Worm (Caenorhabditis elegans) whole organism, dauer: ENCODE results near the gene snr-5.

Experiments used
- unc-62 ChIP-seq: sonication (generic microtip); optimal IDR thresholded peaks from 2 replicates; lab custom pipeline; 2017; ENCODE audit warnings: missing biosample characterization, missing genetic modification reagents, missing genetic modification characterization

Gene snr-5

DNA sequence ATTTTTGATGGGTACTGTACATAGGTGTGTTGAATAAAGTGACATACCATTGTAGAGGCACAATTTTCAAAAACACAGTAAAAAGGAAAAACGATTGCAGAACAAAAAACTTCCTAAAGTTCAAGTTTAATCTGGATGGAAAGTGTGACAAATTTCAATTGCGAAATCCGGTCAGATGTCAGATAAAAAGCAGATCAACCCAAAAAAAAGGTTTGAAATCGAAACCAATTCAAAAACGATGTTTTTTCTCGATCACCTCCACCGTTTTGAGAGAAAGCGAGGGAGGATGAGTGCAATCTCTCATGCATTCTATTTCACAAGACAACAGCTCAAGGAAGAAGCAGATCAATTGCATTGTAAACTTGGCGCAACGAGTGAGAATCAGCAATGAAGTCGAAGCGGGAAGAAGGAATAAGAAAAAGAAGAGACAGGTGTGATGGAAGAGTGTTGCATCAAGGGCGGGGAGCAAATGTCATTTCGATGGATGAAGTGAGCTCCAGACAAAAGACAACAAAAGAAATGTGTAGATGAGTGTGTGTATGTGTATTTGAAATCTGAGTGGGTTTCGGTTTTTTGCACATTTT is 18.4 kb downstream of the snr-5 start:
- no peak for TF ChIP-seq unc-62 (GFP tag; lab: Kevin White, UChicago)

DNA sequence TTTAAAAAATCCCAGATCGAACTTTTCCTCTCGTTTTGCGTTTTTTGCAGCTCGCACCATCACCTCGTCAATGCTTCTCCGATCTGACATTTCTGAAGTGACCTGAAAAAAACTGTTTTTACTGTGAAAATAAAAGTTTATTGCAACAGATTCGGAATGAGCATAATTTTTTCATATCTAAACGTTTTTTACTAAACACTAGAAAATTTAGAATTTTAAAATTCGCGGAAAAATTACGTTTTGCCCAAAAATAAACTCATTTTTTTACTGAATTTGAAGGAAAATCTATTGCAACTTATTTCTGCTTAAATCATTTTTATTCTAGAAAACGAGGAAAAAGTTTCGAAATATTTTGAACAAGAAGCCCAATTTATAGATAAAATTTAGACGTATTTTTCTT is 21.0 kb downstream of the snr-5 start, which contains the start of gene ZK688.9:
ZK688.9 (minus strand) TSS at position 101 of the 400 bp plus-strand sequence.
- TF ChIP-seq unc-62 (GFP tag; lab: Kevin White, UChicago) = no peak

DNA sequence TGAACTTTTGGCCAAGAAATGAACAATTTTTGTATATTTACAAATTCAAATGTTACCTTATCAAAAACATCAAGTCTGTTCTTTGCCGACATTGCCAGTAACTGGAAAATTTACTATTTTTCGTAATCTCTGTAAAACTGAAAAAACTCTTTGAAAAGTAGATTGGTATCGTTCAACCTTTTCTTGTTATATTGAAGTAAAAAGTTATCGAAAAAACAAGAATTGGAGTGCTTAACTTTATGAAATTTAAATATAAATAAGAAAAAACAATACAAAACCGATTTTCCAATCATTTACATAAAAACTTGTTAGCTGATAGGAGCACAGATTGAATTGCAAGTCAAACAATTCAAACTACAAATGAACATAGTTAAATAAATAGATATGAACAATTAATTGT is 23.0 kb downstream of the snr-5 start, which contains the start of gene ZK688.11:
ZK688.11 (minus strand) TSS at position 101 of the 400 bp plus-strand sequence.
- TF ChIP-seq unc-62 (GFP tag; lab: Kevin White, UChicago) = no peak

DNA sequence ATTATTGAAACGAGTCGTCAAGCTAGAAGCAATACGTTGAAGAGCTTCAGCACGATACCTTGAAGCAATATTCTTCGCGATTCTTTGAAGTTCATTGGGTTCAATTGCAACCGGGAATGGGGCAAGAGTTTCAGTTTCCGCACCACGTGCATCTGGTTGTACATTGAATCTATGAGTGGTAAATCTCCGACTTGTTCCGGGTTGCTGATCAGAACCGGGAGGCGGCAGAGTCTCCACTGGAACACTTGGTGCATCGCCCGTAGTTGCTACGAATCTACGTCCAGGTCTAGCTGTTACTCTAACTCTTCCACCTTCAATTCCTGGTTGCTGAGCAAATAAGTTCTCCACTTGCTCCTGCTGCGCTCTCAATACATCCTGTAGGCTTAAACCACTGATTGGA is 27.2 kb downstream of the snr-5 start:
- no peak for TF ChIP-seq unc-62 (GFP tag; lab: Kevin White, UChicago)

DNA sequence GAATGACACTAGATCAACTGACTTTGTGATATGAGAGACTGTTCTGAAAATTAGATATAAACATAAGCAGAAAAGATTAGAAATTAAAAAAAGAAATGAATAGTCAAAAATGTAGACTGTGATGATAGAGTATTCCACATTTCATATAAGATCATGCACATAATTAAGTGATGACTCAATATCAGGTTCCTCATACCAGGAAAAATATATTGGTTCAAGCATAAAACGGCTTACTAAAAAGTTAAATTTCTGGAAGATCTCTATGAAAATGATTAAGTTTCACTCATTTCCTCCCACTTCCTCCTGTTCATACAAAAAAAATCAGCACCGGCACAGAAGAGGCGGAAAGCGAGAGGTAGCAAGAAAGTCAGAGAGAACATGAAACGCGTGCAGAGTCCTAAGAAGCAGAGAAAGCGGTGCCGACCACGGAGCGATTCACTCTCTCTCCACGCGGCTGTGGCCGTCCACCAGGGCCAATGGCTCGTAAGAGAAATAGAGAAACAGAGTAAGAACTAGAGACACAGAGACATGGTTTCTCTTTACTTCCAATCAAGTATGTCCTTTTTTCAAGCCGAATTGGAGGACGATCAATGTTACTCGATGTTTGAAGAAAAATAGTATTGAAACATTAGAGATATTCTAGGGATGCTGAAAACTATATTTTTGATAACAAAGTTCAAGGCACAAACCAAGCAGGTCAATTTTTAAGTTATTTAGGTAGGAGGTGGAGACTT is 29.9 kb downstream of the snr-5 start, which contains the start of the genes ZK688.5 and fahd-1:
ZK688.5 (minus strand) TSS at position 51 of the 734 bp plus-strand sequence.
fahd-1 (plus strand) TSS at position 684 of the 734 bp plus-strand sequence.
- TF ChIP-seq unc-62 (GFP tag; lab: Kevin White, UChicago) = no peak

DNA sequence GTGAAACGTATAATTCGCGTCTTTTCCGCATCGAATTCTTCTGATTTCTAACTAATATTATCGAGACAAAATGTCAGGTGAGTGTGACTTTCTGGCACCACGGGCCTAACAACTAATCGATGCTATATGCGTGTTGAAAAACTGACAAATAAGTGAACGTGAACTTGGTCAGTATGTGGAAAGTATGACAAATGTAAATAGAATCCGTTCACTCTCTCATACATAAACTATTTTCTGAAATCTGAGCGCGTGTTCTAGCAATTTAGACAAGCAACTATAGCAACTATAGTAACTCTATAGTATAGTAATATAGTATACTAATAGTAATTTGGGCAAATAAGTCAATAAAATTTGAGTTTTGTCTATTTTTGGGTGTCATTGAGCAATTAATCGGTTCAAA is 30.5 kb downstream of the snr-5 start:
- TF ChIP-seq unc-62 (GFP tag; lab: Kevin White, UChicago) = no peak

DNA sequence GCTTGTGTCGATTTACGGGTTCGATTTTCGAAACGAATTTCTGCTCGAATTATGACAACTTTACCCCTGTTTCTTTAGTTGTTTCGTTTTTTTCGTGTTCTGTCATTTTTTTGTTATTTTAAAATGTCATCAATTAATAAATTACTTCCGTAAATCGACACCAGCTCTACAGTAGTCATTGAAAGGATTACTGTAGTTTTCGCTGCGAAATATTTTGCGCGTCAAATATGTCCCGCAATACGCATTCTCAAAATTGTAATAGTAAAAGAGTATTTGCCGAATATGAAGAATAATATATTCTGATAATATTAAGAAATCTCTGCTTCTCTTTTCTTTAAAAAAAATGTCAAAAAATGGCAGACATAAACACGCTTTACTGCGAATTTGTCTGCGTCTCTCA is 31.4 kb downstream of the snr-5 start:
- TF ChIP-seq unc-62 (GFP tag; lab: Kevin White, UChicago) = no peak

DNA sequence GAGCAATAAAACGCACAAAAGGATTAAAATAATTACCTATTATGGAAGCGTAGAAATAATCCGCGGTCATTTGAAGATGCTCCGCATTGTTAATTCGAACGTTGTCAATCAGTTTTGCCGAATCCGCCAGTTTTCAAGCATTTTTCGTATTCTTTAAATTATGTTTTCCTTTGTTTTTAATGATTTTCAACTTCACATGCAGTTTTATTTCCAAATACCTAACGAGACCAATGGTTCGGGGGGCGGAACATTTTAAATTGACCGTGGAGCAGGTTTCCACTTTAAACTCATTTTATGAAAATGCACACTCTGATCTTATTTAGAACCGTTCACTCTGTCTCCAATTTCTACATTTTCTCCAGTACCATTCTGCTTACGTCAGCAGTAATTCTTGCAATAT is 32.9 kb downstream of the snr-5 start, which contains the start of gene ZK688.4:
ZK688.4 (plus strand) TSS at position 301 of the 400 bp plus-strand sequence.
- TF ChIP-seq unc-62 (GFP tag; lab: Kevin White, UChicago) = no peak

DNA sequence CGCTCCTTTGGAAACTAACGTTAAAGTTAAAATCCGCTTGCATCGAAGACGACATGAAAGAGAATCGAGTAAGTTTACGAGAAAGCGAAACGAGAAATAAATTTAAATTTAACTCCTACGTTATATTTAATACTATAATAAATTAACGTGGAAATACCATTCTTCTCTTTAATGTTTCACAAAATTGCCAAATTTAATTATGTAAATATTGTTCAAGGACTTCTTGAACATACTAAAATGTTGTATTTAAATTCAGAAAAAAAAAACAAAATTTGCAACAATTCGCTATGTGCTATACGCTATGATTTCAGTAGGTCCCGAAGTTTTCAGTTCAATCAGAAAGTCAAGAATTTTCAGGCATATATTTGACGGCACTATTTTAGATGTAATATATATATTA is 35.1 kb downstream of the snr-5 start, which contains the start of gene ZK688.10:
ZK688.10 (minus strand) TSS at position 101 of the 400 bp plus-strand sequence.
- TF ChIP-seq unc-62 (GFP tag; lab: Kevin White, UChicago) = no peak

DNA sequence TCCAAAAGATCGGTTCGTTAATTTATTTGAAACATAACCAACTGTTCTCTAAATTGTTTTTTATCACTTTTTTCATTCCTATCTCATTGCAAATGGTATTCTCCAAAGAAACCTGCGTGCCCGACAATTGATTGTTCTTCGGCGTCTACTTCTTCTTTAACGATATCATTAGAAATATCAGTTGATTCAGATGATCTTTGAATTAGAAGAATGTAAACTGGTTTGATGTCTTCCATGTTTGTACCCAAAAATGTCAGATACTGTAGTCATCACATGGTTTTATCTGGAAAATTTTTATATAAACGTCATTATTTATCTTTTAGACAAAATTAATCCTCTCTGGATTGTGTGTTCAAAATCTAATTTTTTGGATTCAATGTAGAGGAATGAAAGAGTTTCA is 35.9 kb downstream of the snr-5 start:
- TF ChIP-seq unc-62 (GFP tag; lab: Kevin White, UChicago) = no peak

DNA sequence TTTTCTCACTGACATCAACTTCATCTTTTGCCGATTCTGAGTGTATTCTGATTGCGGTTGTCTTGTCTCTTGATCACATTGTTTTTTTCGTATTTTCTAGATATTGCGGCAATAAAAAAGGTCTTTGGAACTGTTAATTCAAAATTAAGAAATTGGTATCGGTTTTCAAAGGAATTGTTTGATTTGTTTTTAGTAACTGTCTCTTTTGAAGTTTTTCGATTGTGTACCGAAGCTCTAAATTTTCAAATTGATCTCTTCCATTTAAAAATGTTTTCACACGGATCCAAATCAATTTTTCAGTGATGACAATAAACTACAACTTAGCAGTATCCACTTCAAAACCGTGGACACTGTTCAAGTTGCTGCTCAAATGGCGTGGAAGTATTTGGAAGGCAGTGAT is 38.9 kb downstream of the snr-5 start, which contains the start of gene best-24:
best-24 (plus strand) TSS at position 301 of the 400 bp plus-strand sequence.
- no peak for TF ChIP-seq unc-62 (GFP tag; lab: Kevin White, UChicago)

DNA sequence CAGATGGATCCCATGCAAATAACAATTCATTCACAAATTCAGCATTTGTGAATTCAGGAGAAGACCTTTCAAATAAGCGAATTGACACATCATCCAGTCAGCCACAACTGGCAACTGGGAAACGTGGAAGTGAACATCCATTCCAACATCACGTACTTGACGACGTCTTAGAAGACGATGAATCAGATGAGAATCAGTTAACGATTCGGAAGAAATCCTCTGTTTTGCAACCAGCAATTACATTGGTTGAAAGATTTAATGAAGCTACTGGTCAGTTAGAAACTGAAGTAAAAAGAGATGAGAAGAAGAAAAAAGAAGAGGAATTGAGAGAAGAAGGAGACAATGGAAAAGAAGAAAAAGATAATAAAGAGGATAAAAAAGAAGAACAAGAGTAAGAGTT is 41.6 kb downstream of the snr-5 start:
- TF ChIP-seq unc-62 (GFP tag; lab: Kevin White, UChicago) = no peak

DNA sequence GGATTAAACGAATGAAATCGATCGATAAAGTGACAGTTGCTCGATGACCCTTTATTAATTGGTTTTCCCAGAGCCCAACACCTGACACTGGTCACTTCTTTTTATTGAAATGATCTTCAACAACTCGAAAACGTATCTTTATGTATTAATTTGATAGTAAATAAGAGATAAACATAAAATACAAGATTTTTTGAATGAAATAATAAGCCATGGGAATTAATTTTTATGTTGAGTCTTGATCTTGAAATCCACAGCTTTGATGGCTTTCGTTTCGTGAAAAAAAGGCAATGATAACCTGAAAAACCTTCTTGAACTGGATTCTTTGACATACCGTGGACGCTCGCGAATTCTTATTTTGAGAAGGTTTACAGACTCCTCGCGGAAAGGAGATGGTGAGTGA is 45.6 kb downstream of the snr-5 start, which contains the start of gene pcp-5:
pcp-5 (minus strand) TSS at position 101 of the 400 bp plus-strand sequence.
- TF ChIP-seq unc-62 (GFP tag; lab: Kevin White, UChicago) = no peak

DNA sequence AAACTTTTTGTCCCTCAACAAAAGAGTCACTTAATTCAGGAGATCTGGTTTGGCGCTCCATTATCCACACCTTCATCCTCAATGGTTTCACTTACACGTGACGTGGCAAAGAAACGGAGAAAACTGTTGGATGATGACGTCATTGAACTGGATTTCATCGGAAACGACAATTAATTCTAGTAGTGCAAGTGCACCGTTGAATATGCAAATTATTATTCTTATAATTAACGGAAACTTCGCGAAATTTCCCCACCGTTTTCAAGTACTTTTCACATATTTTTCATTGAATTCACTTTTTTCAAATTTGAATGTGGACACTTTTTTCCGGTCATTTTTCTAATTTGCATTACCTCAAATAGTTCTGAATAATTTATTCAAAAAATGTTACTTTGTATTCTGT is 47.4 kb downstream of the snr-5 start, which contains the start of gene ZK688.1:
ZK688.1 (plus strand) TSS at position 301 of the 400 bp plus-strand sequence.
- TF ChIP-seq unc-62 (GFP tag; lab: Kevin White, UChicago) = no peak

DNA sequence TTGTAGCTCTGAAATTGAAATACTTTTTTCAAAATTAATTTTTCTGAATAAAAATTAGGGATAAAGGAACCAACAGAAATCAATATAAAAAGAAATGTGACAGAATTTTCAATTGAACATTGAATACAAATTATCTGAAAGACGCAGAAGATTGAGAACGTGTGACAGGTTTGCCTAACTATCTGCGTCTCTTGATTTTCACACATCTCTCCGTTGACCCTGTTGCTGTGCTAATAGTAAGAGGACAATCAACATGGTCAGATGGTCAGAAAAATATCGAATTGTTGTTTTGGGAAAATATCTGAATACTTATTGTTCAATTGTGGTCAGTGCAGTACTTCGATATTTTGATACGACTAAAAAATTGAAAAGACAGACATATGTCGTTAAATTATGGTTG is 49.8 kb downstream of the snr-5 start, which contains the start of gene ZK688.7:
ZK688.7 (minus strand) TSS at position 14 of the 400 bp plus-strand sequence.
- TF ChIP-seq unc-62 (GFP tag; lab: Kevin White, UChicago) = no peak
